Worm (Caenorhabditis elegans): ENCODE measurements around the gene mrp-7.

ce11 chrV:19672357-19672756, 2.3 kb upstream of the mrp-7 start:
- TF ChIP-seq dpff-1 (tag; optimal IDR thresholded peaks at IDR 0.05) (no peak), lsy-27 (tag; optimal IDR thresholded peaks at IDR 0.05; ENCODE audit: borderline replicate concordance, insufficient read depth) (no peak), bed-2 (GFP tag; IDR thresholded peaks at IDR 0.05) (no peak), pha-4 (tag; optimal IDR thresholded peaks at IDR 0.05) (no peak), C17E4.6 (GFP tag; IDR thresholded peaks at IDR 0.05) (no peak), Y79H2A.3 (GFP tag; conservative IDR thresholded peaks at IDR 0.05) (no peak), ceh-79 (tag; optimal IDR thresholded peaks at IDR 0.05) (no peak), F57C9.4 (tag; optimal IDR thresholded peaks at IDR 0.05) (no peak)
